Worm (Caenorhabditis elegans) whole organism, L4 larva: Measurements from ENCODE around the gene str-47.

ENCODE experiments used
- D1046.2 ChIP-seq: fragments of 200-800 bp; sonication (Bioruptor generic); IDR thresholded peaks from 2 replicates; pipeline ENCODE4 v1.3.6; 2022; ENCODE audit warnings: missing genetic modification characterization, missing compliant biosample characterization
- F49E8.2 ChIP-seq: sonication (generic microtip); optimal IDR thresholded peaks from 2 replicates; lab custom pipeline; 2016; ENCODE audit warnings: missing compliant biosample characterization, mild to moderate bottlenecking, missing genetic modification characterization, borderline replicate concordance
- aha-1 ChIP-seq: fragments of 150-350 bp; peaks from one replicate; lab custom pipeline; 2014; ENCODE audit warnings: missing biosample characterization, missing genetic modification characterization
- ama-1 ChIP-seq: fragments of 150-350 bp; optimal IDR thresholded peaks from 2 replicates; lab custom pipeline; 2014; ENCODE audit warnings: inconsistent platforms, mixed read lengths
- attf-4 ChIP-seq: sonication (generic microtip); optimal IDR thresholded peaks from 3 replicates; lab custom pipeline; 2017; ENCODE audit warnings: missing biosample characterization, missing genetic modification characterization
- ceh-44 ChIP-seq: fragments of 200-800 bp; sonication (Bioruptor generic); IDR thresholded peaks from 2 replicates; pipeline ENCODE4 v1.3.6; 2022; ENCODE audit warnings: missing genetic modification reagents, missing genetic modification characterization, missing compliant biosample characterization
- daf-12 ChIP-seq: fragments of 150-350 bp; optimal IDR thresholded peaks from 2 replicates; lab custom pipeline; 2014; ENCODE audit warnings: missing biosample characterization, missing genetic modification reagents, missing genetic modification characterization
- dmd-6 ChIP-seq: fragments of 200-800 bp; sonication (Bioruptor generic); IDR thresholded peaks from 2 replicates; pipeline ENCODE4 v1.3.6; 2022; ENCODE audit warnings: missing genetic modification reagents, missing genetic modification characterization, missing compliant biosample characterization
- dmd-9 ChIP-seq: fragments of 200-800 bp; sonication (Bioruptor generic); IDR thresholded peaks from 2 replicates; pipeline ENCODE4 v1.3.6; 2022; ENCODE audit warnings: missing genetic modification reagents, missing genetic modification characterization, missing compliant biosample characterization
- dve-1 ChIP-seq: sonication (generic microtip); optimal IDR thresholded peaks from 2 replicates; lab custom pipeline; 2017; ENCODE audit warnings: antibody characterized with exemption, mild to moderate bottlenecking, missing genetic modification characterization, missing compliant biosample characterization; ENCODE audit not compliant: insufficient read depth
- egl-43 ChIP-seq: fragments of 200-800 bp; sonication (Bioruptor generic); IDR thresholded peaks from 2 replicates; pipeline ENCODE4 v1.3.6; 2022; ENCODE audit warnings: missing genetic modification reagents, missing genetic modification characterization, missing compliant biosample characterization
- fos-1 ChIP-seq: fragments of 150-350 bp; optimal IDR thresholded peaks from 2 replicates; lab custom pipeline; 2014; ENCODE audit warnings: missing biosample characterization, missing genetic modification characterization
- gei-8 ChIP-seq: fragments of 200-800 bp; sonication (Bioruptor generic); optimal IDR thresholded peaks from 2 replicates; lab custom pipeline; 2018; ENCODE audit warnings: mild to moderate bottlenecking, missing genetic modification characterization, missing compliant biosample characterization
- hlh-30 ChIP-seq: sonication (generic microtip); optimal IDR thresholded peaks from 2 replicates; lab custom pipeline; 2017; ENCODE audit warnings: antibody characterized with exemption, mild to moderate bottlenecking, missing genetic modification characterization, missing compliant biosample characterization; ENCODE audit not compliant: insufficient read depth
- hmg-1.1 ChIP-seq: fragments of 200-800 bp; sonication (Bioruptor generic); IDR thresholded peaks from 2 replicates; pipeline ENCODE4 v1.3.6; 2022; ENCODE audit warnings: missing genetic modification reagents, missing genetic modification characterization, missing compliant biosample characterization
- lin-1 ChIP-seq: fragments of 200-800 bp; sonication (Bioruptor generic); IDR thresholded peaks from 2 replicates; pipeline ENCODE4 v1.3.6; 2022; ENCODE audit warnings: missing genetic modification reagents, missing genetic modification characterization, missing compliant biosample characterization
- lin-15B ChIP-seq: fragments of 150-350 bp; sonication (generic microtip); optimal IDR thresholded peaks from 3 replicates; lab custom pipeline; 2014; ENCODE audit warnings: missing biosample characterization, missing genetic modification characterization
- madf-9 ChIP-seq: fragments of 200-800 bp; sonication (Bioruptor generic); conservative IDR thresholded peaks from 2 replicates; pipeline ENCODE4 v1.3.6; 2022; ENCODE audit warnings: missing genetic modification reagents, missing genetic modification characterization, missing compliant biosample characterization
- mdl-1 ChIP-seq, 2 experiments: fragments of 150-350 bp in 1 of 2; sonication (generic microtip) in 1 of 2; optimal IDR thresholded peaks; 2 replicates each; lab custom pipeline; 2014 to 2017; ENCODE audit warnings: missing biosample characterization in 2 of 2, missing genetic modification characterization in 2 of 2
- mdt-29 ChIP-seq: fragments of 200-800 bp; sonication (Bioruptor generic); IDR thresholded peaks from 2 replicates; pipeline ENCODE4 v1.3.6; 2022; ENCODE audit warnings: missing genetic modification reagents, missing genetic modification characterization, missing compliant biosample characterization
- nhr-237 ChIP-seq: sonication (generic microtip); optimal IDR thresholded peaks from 2 replicates; lab custom pipeline; 2017; ENCODE audit warnings: missing biosample characterization, missing genetic modification characterization
- nhr-42 ChIP-seq: fragments of 200-800 bp; sonication (Bioruptor generic); IDR thresholded peaks from 2 replicates; pipeline ENCODE4 v1.3.6; 2022; ENCODE audit warnings: missing genetic modification characterization, missing compliant biosample characterization
- nhr-48 ChIP-seq: sonication (generic microtip); optimal IDR thresholded peaks from 2 replicates; lab custom pipeline; 2016; ENCODE audit warnings: mild to moderate bottlenecking, missing genetic modification characterization, missing compliant biosample characterization
- pha-4 ChIP-seq, 2 experiments: fragments of 150-350 bp in 1 of 2; fragments of 200-800 bp in 1 of 2; sonication (Bioruptor generic) in 1 of 2; IDR thresholded peaks in 1 of 2; optimal IDR thresholded peaks in 1 of 2; 2 replicates each; pipeline versions ENCODE4 v1.3.6 to Lab custom; 2014 to 2022; ENCODE audit warnings: missing genetic modification characterization in 2 of 2, missing genetic modification reagents in 2 of 2, missing biosample characterization in 1 of 2, missing compliant biosample characterization in 1 of 2
- saeg-2 ChIP-seq: fragments of 200-800 bp; sonication (Bioruptor generic); IDR thresholded peaks from 2 replicates; pipeline ENCODE4 v1.3.6; 2022; ENCODE audit warnings: missing genetic modification reagents, missing genetic modification characterization, missing compliant biosample characterization
- sdz-12 ChIP-seq: fragments of 200-800 bp; sonication (Bioruptor generic); optimal IDR thresholded peaks from 2 replicates; lab custom pipeline; 2018; ENCODE audit warnings: mild to moderate bottlenecking, missing genetic modification characterization, missing compliant biosample characterization
- skn-1 ChIP-seq: fragments of 150-350 bp; optimal IDR thresholded peaks from 2 replicates; lab custom pipeline; 2014; ENCODE audit warnings: missing biosample characterization, missing genetic modification characterization
- snpc-4 ChIP-seq: fragments of 150-350 bp; optimal IDR thresholded peaks from 2 replicates; lab custom pipeline; 2014; ENCODE audit warnings: missing biosample characterization, missing genetic modification characterization
- tra-1 ChIP-seq: fragments of 200-800 bp; sonication (Bioruptor generic); IDR thresholded peaks from 2 replicates; pipeline ENCODE4 v1.3.6; 2022; ENCODE audit warnings: missing genetic modification reagents, missing genetic modification characterization, missing compliant biosample characterization
- zag-1 ChIP-seq: fragments of 150-350 bp; optimal IDR thresholded peaks from 2 replicates; lab custom pipeline; 2014; ENCODE audit warnings: missing biosample characterization, missing genetic modification characterization
- zfp-3 ChIP-seq: fragments of 200-800 bp; sonication (Bioruptor generic); conservative IDR thresholded peaks from 2 replicates; pipeline ENCODE4 v1.3.6; 2022; ENCODE audit warnings: missing genetic modification reagents, missing genetic modification characterization, missing compliant biosample characterization
- zip-11 ChIP-seq: fragments of 200-800 bp; sonication (Bioruptor generic); IDR thresholded peaks from 2 replicates; pipeline ENCODE4 v1.3.6; 2022; ENCODE audit warnings: missing genetic modification characterization, missing compliant biosample characterization
- zip-2 ChIP-seq: fragments of 150-350 bp; optimal IDR thresholded peaks from 2 replicates; lab custom pipeline; 2014; ENCODE audit warnings: missing biosample characterization, missing genetic modification characterization
- ztf-7 ChIP-seq: fragments of 150-350 bp; optimal IDR thresholded peaks from 2 replicates; lab custom pipeline; 2014; ENCODE audit warnings: missing biosample characterization, missing genetic modification characterization

Gene str-47

DNA sequence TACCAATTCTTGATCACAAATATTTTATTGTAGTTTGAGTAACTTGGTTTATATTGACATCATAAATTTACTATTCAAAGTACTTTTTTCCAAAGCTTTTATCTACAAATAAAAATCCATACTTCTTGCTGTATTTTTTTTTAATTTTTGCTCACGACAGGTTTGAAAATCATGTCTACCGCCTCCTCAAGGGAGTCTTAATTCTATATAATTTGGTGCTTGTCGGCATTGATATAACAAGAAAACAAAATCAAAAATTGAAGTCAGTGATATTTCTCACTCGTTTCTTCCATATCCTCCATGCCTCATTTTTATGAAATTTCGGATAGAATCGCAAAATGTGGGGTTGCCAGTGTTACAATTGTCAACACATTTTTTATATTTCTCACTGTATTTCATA, at the start of gene str-47:
str-47 (plus strand) TSS at position 301 of the 400 bp plus-strand sequence.
- TF ChIP-seq pha-4 (GFP tag; IDR thresholded peaks at IDR 0.05; lab: Robert Waterston, UW), result no peak
- TF ChIP-seq pha-4 (tag; optimal IDR thresholded peaks at IDR 0.05; lab: Kevin White, UChicago), result no peak
- TF ChIP-seq madf-9 (GFP tag; lab: Robert Waterston, UW), result no peak
- TF ChIP-seq nhr-48, result no peak
- no peak for TF ChIP-seq skn-1
- no peak for TF ChIP-seq gei-8 (GFP tag; lab: Kevin White, UChicago)
- no peak for TF ChIP-seq hlh-30 (tag; lab: Kevin White, UChicago)
- no peak for TF ChIP-seq dmd-9 (GFP tag; lab: Robert Waterston, UW)
- no peak for TF ChIP-seq snpc-4 (tag; lab: Kevin White, UChicago)
- TF ChIP-seq sdz-12 (GFP tag; lab: Kevin White, UChicago), result no peak
- TF ChIP-seq dve-1, result no peak
- no peak for TF ChIP-seq zip-11 (GFP tag; lab: Robert Waterston, UW)
- no peak for TF ChIP-seq hmg-1.1 (GFP tag; lab: Robert Waterston, UW)
- no peak for TF ChIP-seq nhr-237 (tag; lab: Kevin White, UChicago)
- TF ChIP-seq egl-43, result no peak
- TF ChIP-seq daf-12, result no peak
- no peak for TF ChIP-seq zip-2 (tag; lab: Kevin White, UChicago)
- no peak for TF ChIP-seq F49E8.2 (tag; lab: Kevin White, UChicago)
- TF ChIP-seq mdt-29 (GFP tag; lab: Robert Waterston, UW), result no peak

- TF ChIP-seq lin-15B (tag; lab: Kevin White, UChicago), result no peak
- no peak for TF ChIP-seq ceh-44 (GFP tag; lab: Robert Waterston, UW)
- TF ChIP-seq mdl-1 (tag; optimal IDR thresholded peaks at IDR 0.05; lab: Kevin White, UChicago), result no peak
- no peak for TF ChIP-seq zip-11 (GFP tag; lab: Robert Waterston, UW)
- no peak for TF ChIP-seq ztf-7 (tag; lab: Kevin White, UChicago)
- TF ChIP-seq aha-1 (tag; lab: Kevin White, UChicago), result no peak
- TF ChIP-seq saeg-2 (GFP tag; lab: Robert Waterston, UW), result no peak
- no peak for TF ChIP-seq zag-1
- no peak for TF ChIP-seq dmd-6 (GFP tag; lab: Robert Waterston, UW)
- TF ChIP-seq pha-4 (GFP tag; IDR thresholded peaks at IDR 0.05; lab: Robert Waterston, UW), result no peak
- TF ChIP-seq pha-4 (tag; optimal IDR thresholded peaks at IDR 0.05; lab: Kevin White, UChicago), result no peak
- TF ChIP-seq lin-1 (GFP tag; lab: Robert Waterston, UW), result no peak
- TF ChIP-seq fos-1 (tag; lab: Kevin White, UChicago), result no peak
- no peak for TF ChIP-seq ama-1 (lab: Kevin White, UChicago)
These were observed 47.3 kb upstream of the str-47 start, which contains the start of gene C50E3.7 for ce11 chrV:7598269-7598668. C50E3.7 (minus strand) TSS chrV:7598369.

ce11 chrV:7600149-7600548, 45.4 kb upstream of the str-47 start, which contains the start of gene C50E3.9:
C50E3.9 (minus strand) TSS chrV:7600249.
- TF ChIP-seq sdz-12 (GFP tag; lab: Kevin White, UChicago) (no peak), nhr-42 (GFP tag; lab: Robert Waterston, UW) (no peak), D1046.2 (GFP tag; lab: Robert Waterston, UW) (no peak)

ce11 chrV:7601443-7601842, 44.1 kb upstream of the str-47 start, which contains the start of gene scl-26:
scl-26 (minus strand) TSS chrV:7601543.
- TF ChIP-seq attf-4 (tag; lab: Kevin White, UChicago), result no peak
- no peak for TF ChIP-seq zfp-3 (GFP tag; lab: Robert Waterston, UW)
- no peak for TF ChIP-seq saeg-2 (GFP tag; lab: Robert Waterston, UW)
- TF ChIP-seq tra-1 (GFP tag; lab: Robert Waterston, UW), result no peak
